Worm (Caenorhabditis elegans): ENCODE measurements around the gene F43D2.6.

The F43D2.6 gene

DNA sequence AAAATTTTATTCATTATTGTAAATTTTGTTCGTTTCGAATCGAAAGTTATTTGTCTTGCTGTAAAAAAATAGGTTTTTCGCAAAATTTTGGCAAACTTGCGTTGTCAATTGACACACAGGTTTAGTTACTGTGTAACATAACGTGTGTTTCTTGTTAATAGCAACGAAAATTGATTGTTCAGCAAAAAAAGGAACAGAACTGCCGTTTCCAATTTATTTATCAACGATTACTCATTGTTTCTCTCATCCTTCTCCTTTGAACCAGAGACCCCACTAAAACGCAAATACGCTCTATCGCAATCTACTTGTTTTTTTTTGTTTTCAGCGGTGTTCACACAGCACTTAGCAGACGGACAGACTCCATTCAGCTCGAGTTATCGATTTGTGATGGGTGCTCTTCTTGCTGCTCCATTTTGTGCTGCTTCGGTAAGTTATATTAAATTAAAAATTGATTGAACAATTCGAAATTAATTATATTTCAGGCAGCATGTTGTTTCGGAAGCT is 37.2 kb downstream of the F43D2.6 start, which contains the start of gene R11H6.2:
Gene R11H6.2 (plus strand): TSS at position 326 of the 504 bp plus-strand sequence.
- no peak for TF ChIP-seq egl-27 (tag; optimal IDR thresholded peaks at IDR 0.05)
- TF ChIP-seq unc-55 (GFP tag; optimal IDR thresholded peaks at IDR 0.05), result peak; percentile 67
- no peak for TF ChIP-seq F13H6.1 (tag; optimal IDR thresholded peaks at IDR 0.05)
- TF ChIP-seq lsy-2 (tag; optimal IDR thresholded peaks at IDR 0.05), result peak in 1 of 2 experiments; percentile 53
- no peak for TF ChIP-seq sem-4 (tag; optimal IDR thresholded peaks at IDR 0.05)
- TF ChIP-seq fos-1 (tag; optimal IDR thresholded peaks at IDR 0.05), result peak; percentile 58
- peak; percentile 12 for TF ChIP-seq sma-3 (GFP tag; optimal IDR thresholded peaks at IDR 0.05)
- no peak for TF ChIP-seq ztf-1 (GFP tag; conservative IDR thresholded peaks at IDR 0.05)
- no peak for TF ChIP-seq elt-1 (tag; optimal IDR thresholded peaks at IDR 0.05)
- peak; percentile 60 for TF ChIP-seq nhr-129 (tag; optimal IDR thresholded peaks at IDR 0.05)
- TF ChIP-seq lin-39 (tag; optimal IDR thresholded peaks at IDR 0.05), result no peak
- TF ChIP-seq C34F6.9 (tag; optimal IDR thresholded peaks at IDR 0.05), result peak; percentile 77

DNA sequence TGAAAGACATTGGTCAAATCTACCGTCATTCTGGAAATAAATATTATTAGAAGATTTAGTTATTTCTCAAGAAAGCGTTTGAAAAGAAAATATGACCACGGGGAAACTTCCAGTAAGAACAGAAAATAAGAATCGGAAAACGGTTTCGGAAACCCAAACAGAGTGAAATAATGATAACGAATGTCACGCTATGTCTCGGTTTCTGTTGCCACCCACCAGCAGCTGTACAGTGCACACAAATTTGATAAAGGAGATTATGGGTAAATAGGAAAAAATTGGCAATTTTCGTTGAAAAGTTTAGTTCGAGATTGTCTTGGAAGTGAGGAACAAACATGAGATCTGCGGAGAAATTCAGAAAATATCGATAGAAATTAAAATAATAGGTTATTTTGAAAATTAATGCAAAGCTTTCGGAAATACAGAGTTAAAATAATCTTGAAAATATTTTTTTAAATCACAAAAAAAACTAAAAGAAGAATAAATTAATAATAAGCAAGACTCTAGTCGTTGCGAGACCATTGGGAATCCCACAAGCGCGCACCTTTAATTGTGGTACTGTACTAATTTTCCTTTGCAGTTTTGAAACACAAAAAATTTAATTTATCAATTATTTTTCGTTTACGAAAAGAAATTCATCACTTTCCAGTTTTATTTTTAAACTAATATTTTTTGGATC is 37.8 kb downstream of the F43D2.6 start, which contains the start of gene pes-9:
Gene pes-9 (minus strand): TSS at position 30 of the 676 bp plus-strand sequence.
- TF ChIP-seq nhr-12 (tag; optimal IDR thresholded peaks at IDR 0.05), result no peak
- peak; percentile 29 for TF ChIP-seq crh-2 (tag; optimal IDR thresholded peaks at IDR 0.05)
- peak; percentile 27 for TF ChIP-seq fos-1 (tag; optimal IDR thresholded peaks at IDR 0.05)
- no peak for TF ChIP-seq aly-2 (tag; optimal IDR thresholded peaks at IDR 0.05)
- no peak for TF ChIP-seq alr-1 (tag; optimal IDR thresholded peaks at IDR 0.05)
- TF ChIP-seq nhr-11 (tag; optimal IDR thresholded peaks at IDR 0.05), result no peak

DNA sequence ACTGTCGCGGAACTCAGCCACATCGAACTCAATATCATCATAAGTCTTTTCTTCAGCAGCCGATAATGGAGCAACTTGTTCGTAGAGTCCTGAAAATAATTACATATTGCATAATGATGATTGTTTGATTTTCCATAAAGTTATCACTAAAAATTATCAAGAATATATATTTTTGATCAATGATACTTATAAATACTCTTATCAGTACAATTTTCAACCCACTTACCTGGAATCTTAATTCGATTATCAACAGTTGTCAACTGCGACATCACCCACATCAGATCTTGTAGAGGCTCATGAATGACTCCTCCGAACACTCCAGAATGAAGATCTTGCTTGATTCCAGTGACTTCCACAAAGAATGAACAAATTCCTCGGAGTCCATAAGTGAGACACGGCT is 39.0 kb downstream of the F43D2.6 start:
- TF ChIP-seq egl-27 (tag; optimal IDR thresholded peaks at IDR 0.05), result no peak
- no peak for TF ChIP-seq lin-39 (tag; optimal IDR thresholded peaks at IDR 0.05)
- peak; percentile 53 for TF ChIP-seq fos-1 (tag; optimal IDR thresholded peaks at IDR 0.05)
- no peak for TF ChIP-seq C34F6.9 (tag; optimal IDR thresholded peaks at IDR 0.05)

DNA sequence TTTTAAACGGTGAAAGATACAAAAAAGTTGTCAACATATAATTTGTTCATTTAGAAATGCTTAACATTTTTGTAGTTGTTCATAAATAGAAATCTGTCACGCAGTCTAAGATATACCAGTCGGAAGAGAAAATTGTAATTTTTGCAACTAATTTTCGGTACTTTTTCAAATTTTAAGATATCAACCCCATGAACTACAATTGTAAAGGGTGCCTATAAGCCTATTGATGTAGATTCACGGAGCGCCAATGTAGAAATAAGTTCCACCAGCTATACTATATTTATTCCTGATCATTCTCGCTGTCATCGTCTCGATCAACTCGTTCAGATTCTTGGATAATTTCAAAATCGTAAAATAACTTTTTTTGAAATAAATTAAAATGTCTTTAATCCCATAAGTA is 40.0 kb downstream of the F43D2.6 start:
- no peak for TF ChIP-seq nhr-6 (tag; optimal IDR thresholded peaks at IDR 0.05)
- TF ChIP-seq unc-62 (GFP tag; optimal IDR thresholded peaks at IDR 0.05), result no peak
- TF ChIP-seq ama-1 (optimal IDR thresholded peaks at IDR 0.05), result no peak
- no peak for TF ChIP-seq ZK546.5 (tag; optimal IDR thresholded peaks at IDR 0.05)
- no peak for TF ChIP-seq nhr-77 (tag; optimal IDR thresholded peaks at IDR 0.05)
- TF ChIP-seq ceh-16 (tag; optimal IDR thresholded peaks at IDR 0.05), result no peak
- TF ChIP-seq fos-1 (tag; optimal IDR thresholded peaks at IDR 0.05), result no peak
- no peak for TF ChIP-seq ztf-1 (GFP tag; conservative IDR thresholded peaks at IDR 0.05)
- no peak for TF ChIP-seq lin-11 (tag; optimal IDR thresholded peaks at IDR 0.05)
- no peak for TF ChIP-seq peb-1 (tag; optimal IDR thresholded peaks at IDR 0.05)
- no peak for TF ChIP-seq skn-1 (tag; optimal IDR thresholded peaks at IDR 0.05)
- no peak for TF ChIP-seq ceh-82 (tag; optimal IDR thresholded peaks at IDR 0.05)
- TF ChIP-seq nhr-11 (tag; optimal IDR thresholded peaks at IDR 0.05), result no peak
- TF ChIP-seq nhr-25 (tag; optimal IDR thresholded peaks at IDR 0.05), result no peak
- no peak for TF ChIP-seq elt-3 (tag; optimal IDR thresholded peaks at IDR 0.05)
- no peak for TF ChIP-seq lsy-2 (tag; optimal IDR thresholded peaks at IDR 0.05)
- no peak for TF ChIP-seq dmd-4 (tag; optimal IDR thresholded peaks at IDR 0.05)
- TF ChIP-seq elt-1 (tag; optimal IDR thresholded peaks at IDR 0.05), result no peak
- no peak for TF ChIP-seq ztf-11 (tag; optimal IDR thresholded peaks at IDR 0.05)

DNA sequence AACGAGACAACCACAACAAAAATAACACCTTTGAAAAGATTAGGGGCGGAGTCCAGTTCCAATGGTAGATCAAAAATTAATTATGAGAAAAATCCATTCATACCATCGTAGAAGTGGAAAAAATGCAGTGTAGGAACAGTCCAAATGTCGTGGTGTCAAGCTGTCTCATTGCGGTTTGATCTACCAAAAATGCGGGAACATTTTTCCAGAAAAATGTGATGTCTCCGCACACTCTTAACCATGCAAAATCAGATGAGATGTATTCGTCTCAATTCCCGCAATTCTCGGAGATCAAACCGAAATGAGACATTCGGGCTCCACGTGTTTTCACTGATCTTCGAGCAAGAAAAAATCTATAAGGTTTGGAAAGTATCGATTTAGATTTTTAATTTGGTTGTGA is 40.9 kb downstream of the F43D2.6 start:
- TF ChIP-seq Y55F3AM.14 (GFP tag; optimal IDR thresholded peaks at IDR 0.05) (no peak), nhr-23 (tag; optimal IDR thresholded peaks at IDR 0.05) (no peak), sma-3 (GFP tag; optimal IDR thresholded peaks at IDR 0.05) (no peak), zag-1 (tag; optimal IDR thresholded peaks at IDR 0.05) (no peak), mbf-1 (tag; optimal IDR thresholded peaks at IDR 0.05) (no peak), F13H6.1 (tag; optimal IDR thresholded peaks at IDR 0.05) (no peak), snpc-4 (tag; optimal IDR thresholded peaks at IDR 0.05) (no peak), nhr-129 (tag; optimal IDR thresholded peaks at IDR 0.05) (no peak), nhr-77 (tag; optimal IDR thresholded peaks at IDR 0.05) (no peak), skn-1 (tag; optimal IDR thresholded peaks at IDR 0.05) (no peak), ztf-4 (tag; optimal IDR thresholded peaks at IDR 0.05) (no peak), C34F6.9 (tag; optimal IDR thresholded peaks at IDR 0.05) (no peak), lin-39 (tag; optimal IDR thresholded peaks at IDR 0.05) (no peak), nhr-12 (tag; optimal IDR thresholded peaks at IDR 0.05) (no peak), blmp-1 (tag; optimal IDR thresholded peaks at IDR 0.05; ENCODE audit: insufficient read depth) (no peak), crh-2 (tag; optimal IDR thresholded peaks at IDR 0.05) (no peak), unc-39 (tag; optimal IDR thresholded peaks at IDR 0.05) (no peak), ZK546.5 (tag; optimal IDR thresholded peaks at IDR 0.05) (no peak), lin-11 (tag; optimal IDR thresholded peaks at IDR 0.05) (no peak)
